Worm (Caenorhabditis elegans) whole organism, L4/young adult: ENCODE results near the gene F07C4.6.

Experiments
- W03F9.2 ChIP-seq: fragments of 150-350 bp; optimal IDR thresholded peaks from 2 replicates; lab custom pipeline; 2014; ENCODE audit warnings: missing biosample characterization, missing genetic modification characterization
- dao-5 ChIP-seq: sonication (generic microtip); optimal IDR thresholded peaks from 2 replicates; lab custom pipeline; 2016; ENCODE audit warnings: missing genotype, missing genetic modification characterization, moderate library complexity, missing compliant biosample characterization
- him-1 ChIP-seq: sonication (generic microtip); optimal IDR thresholded peaks from 2 replicates; lab custom pipeline; 2016; ENCODE audit warnings: missing genotype, missing genetic modification reagents, missing genetic modification characterization, missing compliant biosample characterization

F07C4.6 gene

DNA sequence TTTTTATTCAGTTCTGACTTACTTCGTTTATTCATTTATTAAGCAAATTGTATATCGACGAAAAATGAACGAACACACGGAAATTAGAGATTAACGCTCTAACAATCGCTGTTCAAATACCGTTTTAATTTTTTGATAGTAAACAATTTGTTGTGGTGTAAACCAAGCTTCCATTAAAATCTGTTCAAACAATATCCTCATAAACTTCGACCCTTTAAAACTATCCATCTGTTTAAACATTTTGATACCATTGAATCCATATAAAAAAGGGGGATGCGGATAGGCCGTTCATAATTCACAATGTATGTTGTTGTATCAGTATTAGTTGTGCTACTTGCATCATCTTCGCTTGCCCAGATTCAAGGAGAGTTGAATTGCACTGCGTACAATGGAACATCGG is at the start of gene F07C4.6:
F07C4.6 (plus strand) TSS at position 301 of the 400 bp plus-strand sequence.
- TF ChIP-seq W03F9.2 (tag; lab: Kevin White, UChicago) = no peak

DNA sequence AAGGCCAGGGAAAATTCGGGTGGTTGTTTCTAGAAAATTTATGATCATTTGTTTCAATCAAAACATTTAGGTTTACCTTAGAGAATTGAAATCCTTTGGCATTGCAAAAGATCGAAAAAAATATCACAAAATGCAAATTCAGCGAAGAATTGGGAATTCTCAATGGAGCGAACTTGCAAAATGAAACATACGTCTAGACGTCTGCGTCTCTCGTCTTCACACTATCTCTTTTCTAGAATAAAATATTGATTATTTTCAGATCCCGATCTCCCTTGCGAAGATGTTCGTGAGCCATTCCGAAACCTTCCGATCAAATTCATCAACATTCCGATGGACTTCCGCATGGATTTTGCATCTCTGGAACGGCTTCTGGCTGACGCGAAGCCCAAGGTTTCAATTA is 46.3 kb upstream of the F07C4.6 start, which contains the start of gene ets-6:
ets-6 (minus strand) TSS at position 169 of the 400 bp plus-strand sequence.
- TF ChIP-seq dao-5 (no peak), W03F9.2 (tag; lab: Kevin White, UChicago) (peak; percentile 28), him-1 (tag; lab: Kevin White, UChicago) (no peak)

DNA sequence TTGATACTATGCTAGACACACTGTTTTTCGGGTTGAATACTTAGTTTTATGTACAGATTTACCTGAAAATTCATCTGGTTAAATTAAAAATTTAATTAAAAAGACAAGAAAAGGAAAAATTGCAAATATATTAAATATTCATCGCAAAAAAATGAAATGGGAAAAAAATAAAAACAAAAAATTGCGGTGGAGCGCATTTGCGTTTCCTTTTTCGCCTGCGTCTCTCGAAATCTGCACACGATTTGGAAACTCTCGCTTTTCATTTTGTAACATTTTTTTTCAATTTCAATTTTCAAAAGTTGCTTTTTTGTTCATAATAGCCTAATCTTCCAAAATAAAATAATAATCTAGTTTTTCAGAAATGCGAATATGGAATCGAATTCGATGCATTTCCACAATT is 39.0 kb upstream of the F07C4.6 start, which contains the start of the genes F19F10.11 and C50E3.5:
F19F10.11 (minus strand) TSS at position 68 of the 400 bp plus-strand sequence.
C50E3.5 (plus strand) TSS at position 360 of the 400 bp plus-strand sequence.
- TF ChIP-seq dao-5 (no peak), him-1 (tag; lab: Kevin White, UChicago) (no peak), W03F9.2 (tag; lab: Kevin White, UChicago) (peak; percentile 64)

DNA sequence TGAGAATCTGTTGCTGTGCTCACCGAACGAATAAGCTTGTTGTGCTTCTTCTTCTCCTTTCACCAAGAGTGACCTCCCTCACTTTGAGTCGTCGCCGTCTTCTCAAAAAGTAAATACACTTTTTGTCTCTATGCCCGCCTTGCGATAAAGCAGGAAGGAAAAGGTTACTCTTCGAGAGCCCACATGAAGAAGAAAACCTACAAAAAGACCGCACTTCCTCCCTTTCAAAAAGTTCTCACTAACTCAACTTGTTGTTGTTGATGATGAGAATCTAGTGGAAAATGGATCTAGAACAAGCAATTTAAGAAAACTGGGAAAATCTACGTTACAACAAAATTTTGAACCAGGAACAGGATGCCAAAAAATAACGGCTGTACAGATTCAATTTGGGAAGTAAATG is 36.2 kb upstream of the F07C4.6 start, which contains the start of gene C50E3.6:
C50E3.6 (minus strand) TSS at position 101 of the 400 bp plus-strand sequence.
- TF ChIP-seq dao-5 = no peak
- no peak for TF ChIP-seq him-1 (tag; lab: Kevin White, UChicago)
- TF ChIP-seq W03F9.2 (tag; lab: Kevin White, UChicago) = no peak

DNA sequence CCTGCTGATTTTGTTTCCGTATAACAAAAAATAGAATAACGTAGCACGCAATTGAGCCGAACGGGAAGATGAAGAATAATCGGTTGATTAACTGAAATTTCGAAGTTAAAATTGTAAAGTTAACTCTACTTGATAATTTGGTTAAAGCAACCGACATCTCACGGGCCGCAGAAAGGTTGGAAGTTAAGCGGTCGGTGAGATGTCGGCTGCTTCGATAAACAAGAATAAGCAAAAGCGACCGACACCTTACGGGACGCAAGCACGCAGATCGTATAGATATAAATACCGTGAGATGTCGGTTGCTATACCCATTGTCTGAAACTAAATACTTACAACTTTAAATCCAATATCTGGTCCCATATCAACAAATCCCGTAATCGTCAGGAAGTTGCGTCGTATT is 31.5 kb upstream of the F07C4.6 start:
- TF ChIP-seq him-1 (tag; lab: Kevin White, UChicago) (no peak), dao-5 (no peak), W03F9.2 (tag; lab: Kevin White, UChicago) (no peak)

DNA sequence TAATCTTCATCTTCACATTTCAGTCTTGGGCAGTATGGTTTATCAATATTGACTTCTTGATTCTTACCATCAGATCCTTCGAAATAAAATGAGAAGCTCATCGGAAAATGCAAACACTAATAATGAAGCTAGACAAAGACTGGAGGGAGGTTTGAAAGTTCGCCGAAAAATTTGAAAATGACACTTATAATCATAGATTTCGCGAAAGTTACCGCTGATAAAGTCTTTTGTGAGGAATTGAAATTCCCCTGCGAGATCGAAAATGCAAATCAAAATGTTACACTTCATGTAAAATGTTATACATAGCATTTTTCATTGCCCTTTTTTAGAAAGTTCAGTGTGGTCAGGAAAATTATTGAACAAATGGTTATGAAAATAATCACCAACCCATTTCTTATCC is 28.4 kb upstream of the F07C4.6 start, which contains the start of gene C50E3.7:
C50E3.7 (minus strand) TSS at position 101 of the 400 bp plus-strand sequence.
- TF ChIP-seq him-1 (tag; lab: Kevin White, UChicago) (no peak), dao-5 (no peak), W03F9.2 (tag; lab: Kevin White, UChicago) (no peak)

DNA sequence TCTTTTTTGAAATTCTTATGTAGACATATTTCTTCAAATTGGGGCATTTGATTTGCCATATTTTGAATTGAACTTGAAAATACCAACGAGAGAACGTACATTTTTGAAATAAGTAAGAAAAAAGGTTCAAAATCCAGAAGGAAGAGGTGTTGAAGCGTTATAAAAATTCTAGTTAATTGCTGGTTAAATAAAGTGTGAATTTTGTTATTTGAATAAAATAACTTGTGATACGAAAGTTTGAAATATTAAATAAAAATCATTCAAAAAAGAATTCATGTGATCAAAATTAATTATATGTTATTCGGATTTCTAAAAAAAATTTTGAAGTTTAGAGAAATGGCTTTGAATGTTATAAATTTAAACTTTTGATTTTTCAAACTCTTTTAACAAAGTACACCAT is 26.5 kb upstream of the F07C4.6 start, which contains the start of gene C50E3.9:
C50E3.9 (minus strand) TSS at position 101 of the 400 bp plus-strand sequence.
- TF ChIP-seq dao-5 (no peak), W03F9.2 (tag; lab: Kevin White, UChicago) (no peak), him-1 (tag; lab: Kevin White, UChicago) (no peak)

DNA sequence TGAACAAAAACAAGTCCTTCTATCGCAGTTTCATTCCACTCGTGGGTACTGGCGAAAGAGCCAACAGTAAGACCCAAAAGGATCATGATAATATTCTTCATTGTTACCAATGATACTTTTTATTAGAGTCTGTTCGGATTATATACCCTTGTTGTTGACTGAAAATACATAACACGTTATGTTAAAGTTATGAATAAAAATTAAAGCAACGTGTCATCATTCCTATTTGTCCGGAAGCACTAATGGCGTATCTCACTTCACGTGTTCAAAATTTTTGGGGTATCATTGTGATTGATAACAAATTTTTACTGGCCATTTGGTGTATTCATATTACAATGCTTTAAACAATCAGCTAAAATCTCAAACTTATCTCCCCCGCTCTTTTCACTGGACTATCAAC is 25.2 kb upstream of the F07C4.6 start, which contains the start of gene scl-26:
scl-26 (minus strand) TSS at position 101 of the 400 bp plus-strand sequence.
- TF ChIP-seq him-1 (tag; lab: Kevin White, UChicago) (no peak), W03F9.2 (tag; lab: Kevin White, UChicago) (no peak), dao-5 (no peak)

DNA sequence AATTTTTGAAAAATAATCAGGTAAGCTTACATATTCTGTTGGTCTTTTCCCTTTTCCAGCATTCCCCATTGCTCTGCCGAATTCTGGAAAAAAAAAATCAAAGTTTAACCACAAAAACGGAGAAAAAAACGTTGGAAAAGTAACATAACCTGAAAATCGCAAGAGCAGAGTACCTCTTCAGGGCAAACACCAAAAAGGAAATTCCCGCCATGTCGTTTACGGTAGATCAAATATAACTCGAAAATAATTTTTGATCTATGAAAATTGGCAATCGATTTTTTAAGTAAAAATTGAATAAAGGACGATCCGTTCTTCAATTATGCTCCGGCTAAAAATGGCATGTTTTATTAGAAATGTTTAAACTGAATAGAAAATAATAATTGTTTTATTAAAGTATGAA is 23.2 kb upstream of the F07C4.6 start, which contains the start of gene C50E3.11:
C50E3.11 (minus strand) TSS at position 83 of the 400 bp plus-strand sequence.
- TF ChIP-seq W03F9.2 (tag; lab: Kevin White, UChicago) = no peak
- TF ChIP-seq him-1 (tag; lab: Kevin White, UChicago) = no peak
- no peak for TF ChIP-seq dao-5

DNA sequence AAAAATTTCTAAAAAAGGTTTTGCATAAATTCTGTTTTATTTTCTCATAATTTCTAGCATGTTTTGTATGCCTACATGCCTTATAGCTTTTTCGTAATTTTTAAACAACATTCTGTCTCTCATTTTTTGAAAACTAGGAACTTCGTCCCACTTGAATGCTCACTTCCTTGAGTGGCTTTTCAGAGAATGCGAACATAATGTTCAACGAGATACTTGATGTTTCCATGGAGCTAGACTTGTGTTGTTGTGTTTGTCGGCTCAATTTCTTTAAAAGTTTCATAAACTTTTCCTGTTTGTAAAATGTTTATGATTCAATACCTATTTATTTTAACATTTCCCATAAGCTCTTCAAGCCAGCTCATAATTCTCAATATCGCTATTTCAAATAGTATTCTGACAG is 21.8 kb upstream of the F07C4.6 start, which contains the start of gene clec-213:
clec-213 (plus strand) TSS at position 301 of the 400 bp plus-strand sequence.
- TF ChIP-seq him-1 (tag; lab: Kevin White, UChicago) = no peak
- no peak for TF ChIP-seq dao-5
- TF ChIP-seq W03F9.2 (tag; lab: Kevin White, UChicago) = no peak

DNA sequence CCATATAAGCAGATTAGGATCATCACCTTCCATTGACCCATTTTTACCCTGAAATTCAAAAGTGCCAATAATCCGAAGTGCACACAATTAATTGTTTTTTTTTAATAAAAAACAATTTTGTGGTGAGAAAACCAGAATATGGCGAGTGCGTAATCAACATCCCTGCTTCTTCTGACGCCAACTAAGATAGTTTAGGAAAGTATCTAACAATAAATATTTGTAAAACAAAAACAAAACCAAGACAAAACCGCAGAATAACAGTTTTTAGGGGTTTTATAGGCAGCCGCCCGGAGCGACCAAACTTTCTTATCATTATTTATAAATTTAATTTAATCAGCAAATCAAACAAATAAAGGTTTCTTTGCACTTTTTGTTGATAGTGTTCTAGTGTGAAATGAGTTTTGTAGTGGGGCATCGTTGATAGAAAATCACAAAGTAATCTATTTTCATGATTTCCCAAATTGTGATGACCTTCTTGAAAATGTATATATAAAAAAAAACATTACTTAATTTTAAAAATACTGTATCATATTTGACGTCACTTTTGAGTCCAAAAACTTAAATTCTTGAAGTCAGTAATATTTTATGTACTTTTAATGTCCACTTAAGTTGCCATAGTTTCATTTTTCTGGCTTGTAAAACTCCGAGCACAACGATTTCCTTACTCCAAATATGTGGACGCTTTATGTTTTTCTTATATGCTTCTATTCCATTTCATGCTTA is 16.8 kb upstream of the F07C4.6 start, which contains the start of the genes folt-3 and clec-214:
folt-3 (minus strand) TSS at position 51 of the 723 bp plus-strand sequence.
clec-214 (plus strand) TSS at position 673 of the 723 bp plus-strand sequence.
- TF ChIP-seq him-1 (tag; lab: Kevin White, UChicago) = no peak
- no peak for TF ChIP-seq W03F9.2 (tag; lab: Kevin White, UChicago)
- no peak for TF ChIP-seq dao-5

DNA sequence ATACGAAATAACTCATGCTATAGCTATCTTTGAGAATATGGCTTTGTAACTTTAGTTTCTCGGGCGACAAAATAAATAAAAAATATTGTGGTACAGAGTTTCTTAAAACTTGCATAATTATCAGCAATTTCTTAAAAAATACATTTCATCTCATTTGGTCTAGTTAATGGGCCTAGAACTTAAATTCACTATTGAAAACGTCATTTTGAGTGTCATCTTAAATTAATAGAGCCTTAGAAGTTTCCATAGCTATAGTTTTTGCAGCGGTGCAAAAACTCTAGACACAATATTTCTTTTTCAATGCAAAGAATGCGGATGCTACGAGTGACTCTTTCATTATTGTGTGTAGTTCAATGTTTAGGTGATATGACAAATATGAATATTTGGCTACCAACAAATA is 14.6 kb upstream of the F07C4.6 start, which contains the start of gene clec-215:
clec-215 (plus strand) TSS at position 301 of the 400 bp plus-strand sequence.
- no peak for TF ChIP-seq W03F9.2 (tag; lab: Kevin White, UChicago)
- TF ChIP-seq him-1 (tag; lab: Kevin White, UChicago) = no peak
- no peak for TF ChIP-seq dao-5

DNA sequence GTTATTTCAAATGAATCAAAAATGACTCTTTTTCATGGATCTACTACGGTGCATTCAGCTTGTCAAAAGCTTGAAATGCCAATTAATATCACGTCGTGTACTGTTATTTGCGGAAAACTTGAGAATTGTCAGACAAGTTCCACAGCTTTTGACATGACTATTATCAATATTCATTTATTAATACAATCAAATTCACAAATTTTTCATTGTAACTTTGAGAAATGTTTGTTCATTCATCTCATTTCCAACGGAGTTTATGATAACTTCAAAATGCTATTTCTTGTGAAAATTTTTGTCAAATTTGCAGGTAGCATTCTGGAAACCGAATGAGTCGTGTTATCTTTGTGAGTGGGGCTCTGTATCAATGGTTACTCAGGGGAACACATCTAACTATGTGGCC is 8.5 kb upstream of the F07C4.6 start, which contains the start of gene C50E3.15:
C50E3.15 (plus strand) TSS at position 301 of the 400 bp plus-strand sequence.
- TF ChIP-seq him-1 (tag; lab: Kevin White, UChicago) = no peak

DNA sequence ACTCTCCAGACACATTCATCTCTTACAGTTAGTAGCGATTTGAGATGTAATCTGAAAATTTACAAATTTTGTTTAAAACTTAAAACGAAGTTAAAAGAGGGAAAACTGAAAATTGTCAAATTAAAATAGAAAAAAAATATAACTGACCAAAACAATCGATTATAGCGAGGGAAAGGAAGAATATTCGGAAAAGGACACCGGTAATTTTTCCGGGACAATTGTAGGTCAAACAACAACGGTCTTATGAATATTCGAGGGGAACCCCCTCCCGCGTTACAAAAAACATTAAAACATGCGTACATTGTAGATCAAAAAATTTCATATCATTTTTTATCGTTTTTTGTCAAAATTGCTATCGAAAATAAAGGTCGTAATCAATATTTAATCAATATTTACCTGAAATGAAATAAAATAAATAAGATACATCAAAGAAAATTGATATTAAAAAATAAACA is 4.6 kb upstream of the F07C4.6 start, which contains the start of gene C50E3.12:
C50E3.12 (minus strand) TSS at position 51 of the 455 bp plus-strand sequence.
- no peak for TF ChIP-seq W03F9.2 (tag; lab: Kevin White, UChicago)
- no peak for TF ChIP-seq dao-5
- TF ChIP-seq him-1 (tag; lab: Kevin White, UChicago) = no peak
